Worm (Caenorhabditis elegans): ENCODE measurements around the gene stdh-1.
A peak's percentile ranks its signal among the peaks of the same experiment; 100 is the strongest.

DNA sequence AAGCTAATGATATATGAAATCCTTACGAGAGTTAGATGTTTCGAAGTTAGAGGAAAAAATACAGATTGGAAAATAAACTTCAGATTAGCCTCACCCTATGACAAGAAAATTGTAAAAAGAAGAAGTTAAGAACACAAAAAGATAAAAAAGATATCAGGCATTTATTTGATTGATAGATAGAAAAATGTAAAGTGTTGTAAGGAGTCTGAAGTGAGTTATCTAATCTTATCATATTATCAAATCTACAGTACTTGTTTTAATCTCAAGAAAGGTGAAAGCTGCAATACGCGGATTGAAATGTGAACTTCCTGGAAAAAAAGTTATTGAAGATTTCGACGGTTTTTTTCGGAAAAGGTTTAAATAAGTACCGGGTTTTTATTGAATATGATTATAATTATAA lies 29.1 kb downstream of the stdh-1 start:
- TF ChIP-seq nhr-77 (tag; optimal IDR thresholded peaks at IDR 0.05) (no peak), elt-3 (tag; optimal IDR thresholded peaks at IDR 0.05) (peak in 1 of 3 experiments; percentile 42), ztf-11 (tag; optimal IDR thresholded peaks at IDR 0.05) (no peak)
